Worm (Caenorhabditis elegans) whole organism, L4/young adult: ENCODE data around the gene ddx-17.
A peak's percentile ranks its signal among the peaks of the same experiment; 100 is the strongest.

Experiments
- W03F9.2 ChIP-seq: fragments of 150-350 bp; optimal IDR thresholded peaks from 2 replicates; lab custom pipeline; 2014; ENCODE audit warnings: missing biosample characterization, missing genetic modification characterization
- dao-5 ChIP-seq: sonication (generic microtip); optimal IDR thresholded peaks from 2 replicates; lab custom pipeline; 2016; ENCODE audit warnings: missing genotype, missing genetic modification characterization, moderate library complexity, missing compliant biosample characterization
- him-1 ChIP-seq: sonication (generic microtip); optimal IDR thresholded peaks from 2 replicates; lab custom pipeline; 2016; ENCODE audit warnings: missing genotype, missing genetic modification reagents, missing genetic modification characterization, missing compliant biosample characterization

Gene ddx-17

ce11 chrV:13980807-13981206, 31.0 kb downstream of the ddx-17 start, which contains the start of gene eol-1:
eol-1 (minus strand) TSS chrV:13980907.
- no peak for TF ChIP-seq W03F9.2 (tag; lab: Kevin White, UChicago)
- no peak for TF ChIP-seq dao-5 (tag; lab: Kevin White, UChicago)
- no peak for TF ChIP-seq him-1 (tag; lab: Kevin White, UChicago)

ce11 chrV:13963279-13963976, 48.4 kb downstream of the ddx-17 start, which contains the start of gene sao-1:
sao-1 (plus strand) TSS chrV:13963926.
- no peak for TF ChIP-seq W03F9.2 (tag; lab: Kevin White, UChicago)
- no peak for TF ChIP-seq dao-5 (tag; lab: Kevin White, UChicago)
- no peak for TF ChIP-seq him-1 (tag; lab: Kevin White, UChicago)

ce11 chrV:13961927-13962419, 49.9 kb downstream of the ddx-17 start, which contains the start of the genes algn-13 and R10D12.13:
algn-13 (minus strand) TSS chrV:13961977.
R10D12.13 (plus strand) TSS chrV:13962417.
- TF ChIP-seq W03F9.2 (tag; lab: Kevin White, UChicago) (peak; percentile 78), him-1 (tag; lab: Kevin White, UChicago) (no peak)

ce11 chrV:13960916-13961315, 50.9 kb downstream of the ddx-17 start, which contains the start of gene srh-24:
srh-24 (minus strand) TSS chrV:13961016.
- no peak for TF ChIP-seq W03F9.2 (tag; lab: Kevin White, UChicago)
- TF ChIP-seq dao-5 (tag; lab: Kevin White, UChicago), result no peak
- TF ChIP-seq him-1 (tag; lab: Kevin White, UChicago), result no peak
